Worm (Caenorhabditis elegans) whole organism, L3 larva: ENCODE results near the gene tra-1.

Experiments used
- R02D3.7 ChIP-seq: fragments of 150-350 bp; optimal IDR thresholded peaks from 2 replicates; lab custom pipeline; 2014; ENCODE audit warnings: missing biosample characterization, missing genetic modification characterization
- ZK546.5 ChIP-seq: sonication (generic microtip); optimal IDR thresholded peaks from 2 replicates; lab custom pipeline; 2017; ENCODE audit warnings: missing biosample characterization, missing genetic modification characterization
- aly-2 ChIP-seq: fragments of 150-350 bp; optimal IDR thresholded peaks from 2 replicates; lab custom pipeline; 2014; ENCODE audit warnings: missing biosample characterization, missing genetic modification characterization
- ama-1 ChIP-seq: fragments of 150-350 bp; optimal IDR thresholded peaks from 2 replicates; lab custom pipeline; 2018
- ceh-16 ChIP-seq: sonication (generic microtip); optimal IDR thresholded peaks from 2 replicates; lab custom pipeline; 2017; ENCODE audit warnings: missing biosample characterization, missing genetic modification characterization
- ceh-28 ChIP-seq: fragments of 150-350 bp; optimal IDR thresholded peaks from 2 replicates; lab custom pipeline; 2014; ENCODE audit warnings: missing biosample characterization, missing genetic modification reagents, missing genetic modification characterization
- ceh-82 ChIP-seq: fragments of 150-350 bp; optimal IDR thresholded peaks from 2 replicates; lab custom pipeline; 2014; ENCODE audit warnings: missing biosample characterization, missing genetic modification characterization
- ceh-9 ChIP-seq: sonication (generic microtip); optimal IDR thresholded peaks from 2 replicates; lab custom pipeline; 2018; ENCODE audit warnings: missing biosample characterization, missing genetic modification characterization
- daf-12 ChIP-seq: fragments of 150-350 bp; optimal IDR thresholded peaks from 2 replicates; lab custom pipeline; 2014; ENCODE audit warnings: missing biosample characterization, missing genetic modification reagents, missing genetic modification characterization
- egl-27 ChIP-seq: sonication (generic microtip); optimal IDR thresholded peaks from 4 replicates; lab custom pipeline; 2017; ENCODE audit warnings: missing biosample characterization, missing genetic modification reagents, missing genetic modification characterization
- egl-5 ChIP-seq: fragments of 150-350 bp; optimal IDR thresholded peaks from 2 replicates; lab custom pipeline; 2017; ENCODE audit warnings: missing biosample characterization, missing genetic modification reagents, missing genetic modification characterization, inconsistent platforms
- elt-1 ChIP-seq: fragments of 150-350 bp; optimal IDR thresholded peaks from 2 replicates; lab custom pipeline; 2014; ENCODE audit warnings: missing biosample characterization, missing genetic modification characterization
- elt-2 ChIP-seq: sonication (generic microtip); optimal IDR thresholded peaks from 2 replicates; lab custom pipeline; 2016; ENCODE audit warnings: missing genetic modification reagents, mild to moderate bottlenecking, missing genetic modification characterization, missing compliant biosample characterization
- elt-3 ChIP-seq, 3 experiments: fragments of 150-350 bp in 1 of 3; sonication (generic microtip) in 2 of 3; optimal IDR thresholded peaks; 2 replicates in 2 of 3; 4 replicates in 1 of 3; lab custom pipeline; 2014 to 2017; ENCODE audit warnings: missing biosample characterization in 3 of 3, missing genetic modification characterization in 3 of 3
- eor-1 ChIP-seq, 2 experiments: fragments of 150-350 bp; optimal IDR thresholded peaks; 2 replicates each; lab custom pipeline; 2014 to 2018; ENCODE audit warnings: missing biosample characterization in 2 of 2, missing genetic modification characterization in 2 of 2
- fkh-10 ChIP-seq: sonication (generic microtip); optimal IDR thresholded peaks from 2 replicates; lab custom pipeline; 2017; ENCODE audit warnings: missing biosample characterization, missing genetic modification reagents, missing genetic modification characterization
- fkh-2 ChIP-seq: fragments of 150-350 bp; optimal IDR thresholded peaks from 2 replicates; lab custom pipeline; 2014; ENCODE audit warnings: missing biosample characterization, missing genetic modification reagents, missing genetic modification characterization
- fos-1 ChIP-seq: fragments of 150-350 bp; optimal IDR thresholded peaks from 2 replicates; lab custom pipeline; 2014; ENCODE audit warnings: missing biosample characterization, missing genetic modification characterization
- hmg-11 ChIP-seq: sonication (generic microtip); optimal IDR thresholded peaks from 2 replicates; lab custom pipeline; 2016; ENCODE audit warnings: missing genetic modification characterization, missing compliant biosample characterization
- jun-1 ChIP-seq: fragments of 150-350 bp; optimal IDR thresholded peaks from 2 replicates; lab custom pipeline; 2014; ENCODE audit warnings: missing biosample characterization, missing genetic modification reagents, missing genetic modification characterization
- lin-15B ChIP-seq: fragments of 150-350 bp; optimal IDR thresholded peaks from 2 replicates; lab custom pipeline; 2014; ENCODE audit warnings: missing biosample characterization, missing genetic modification characterization
- lin-39 ChIP-seq: fragments of 150-350 bp; optimal IDR thresholded peaks from 2 replicates; lab custom pipeline; 2018; ENCODE audit warnings: missing biosample characterization, missing genetic modification reagents, missing genetic modification characterization
- lsy-12 ChIP-seq: sonication (generic microtip); optimal IDR thresholded peaks from 2 replicates; lab custom pipeline; 2016; ENCODE audit warnings: mild to moderate bottlenecking, missing genetic modification characterization, missing compliant biosample characterization
- mdl-1 ChIP-seq: fragments of 150-350 bp; optimal IDR thresholded peaks from 2 replicates; lab custom pipeline; 2014; ENCODE audit warnings: missing biosample characterization, missing genetic modification characterization
- mml-1 ChIP-seq: fragments of 150-350 bp; sonication (generic microtip); optimal IDR thresholded peaks from 3 replicates; lab custom pipeline; 2014; ENCODE audit warnings: missing biosample characterization, missing genetic modification characterization
- nfya-1 ChIP-seq: sonication (generic microtip); optimal IDR thresholded peaks from 2 replicates; lab custom pipeline; 2017; ENCODE audit warnings: missing genetic modification characterization, mild to moderate bottlenecking, missing compliant biosample characterization, antibody characterized with exemption, moderate library complexity; ENCODE audit not compliant: insufficient read depth
- nhr-11 ChIP-seq: fragments of 150-350 bp; optimal IDR thresholded peaks from 2 replicates; lab custom pipeline; 2014; ENCODE audit warnings: missing biosample characterization, missing genetic modification characterization
- nhr-12 ChIP-seq: fragments of 150-350 bp; optimal IDR thresholded peaks from 2 replicates; lab custom pipeline; 2014; ENCODE audit warnings: missing biosample characterization, missing genetic modification characterization
- nhr-23 ChIP-seq: fragments of 150-350 bp; optimal IDR thresholded peaks from 2 replicates; lab custom pipeline; 2014; ENCODE audit warnings: missing biosample characterization, missing genetic modification reagents, missing genetic modification characterization
- nhr-237 ChIP-seq: fragments of 150-350 bp; optimal IDR thresholded peaks from 2 replicates; lab custom pipeline; 2014; ENCODE audit warnings: missing biosample characterization, missing genetic modification characterization
- nhr-25 ChIP-seq: sonication (generic microtip); optimal IDR thresholded peaks from 2 replicates; lab custom pipeline; 2017; ENCODE audit warnings: missing biosample characterization, missing genetic modification characterization
- nhr-28 ChIP-seq: fragments of 150-350 bp; optimal IDR thresholded peaks from 2 replicates; lab custom pipeline; 2014; ENCODE audit warnings: missing biosample characterization, missing genetic modification characterization
- nhr-43 ChIP-seq: sonication (generic microtip); optimal IDR thresholded peaks from 2 replicates; lab custom pipeline; 2016; ENCODE audit warnings: mild to moderate bottlenecking, missing genetic modification characterization, missing compliant biosample characterization; ENCODE audit not compliant: poor library complexity, severe bottlenecking
- nhr-67 ChIP-seq: fragments of 150-350 bp; optimal IDR thresholded peaks from 2 replicates; lab custom pipeline; 2014; ENCODE audit warnings: missing biosample characterization, missing genetic modification characterization
- nhr-76 ChIP-seq: fragments of 150-350 bp; sonication (generic microtip); optimal IDR thresholded peaks from 5 replicates; lab custom pipeline; 2014; ENCODE audit warnings: missing biosample characterization, missing genetic modification characterization
- nhr-77 ChIP-seq: fragments of 150-350 bp; optimal IDR thresholded peaks from 2 replicates; lab custom pipeline; 2014; ENCODE audit warnings: missing biosample characterization, missing genetic modification characterization
- pha-4 ChIP-seq: fragments of 150-350 bp; optimal IDR thresholded peaks from 2 replicates; lab custom pipeline; 2014; ENCODE audit warnings: missing biosample characterization, missing genetic modification reagents, missing genetic modification characterization
- pqm-1 ChIP-seq: fragments of 150-350 bp; optimal IDR thresholded peaks from 2 replicates; lab custom pipeline; 2017; ENCODE audit warnings: missing biosample characterization, missing genetic modification characterization, inconsistent platforms
- sea-2 ChIP-seq: fragments of 150-350 bp; sonication (generic microtip); optimal IDR thresholded peaks from 4 replicates; lab custom pipeline; 2014; ENCODE audit warnings: missing biosample characterization, missing genetic modification reagents, missing genetic modification characterization
- skn-1 ChIP-seq: fragments of 150-350 bp; optimal IDR thresholded peaks from 2 replicates; lab custom pipeline; 2014; ENCODE audit warnings: missing biosample characterization, missing genetic modification characterization
- snpc-4 ChIP-seq: fragments of 150-350 bp; optimal IDR thresholded peaks from 2 replicates; lab custom pipeline; 2014; ENCODE audit warnings: missing biosample characterization, missing genetic modification characterization
- tbx-2 ChIP-seq: sonication (generic microtip); optimal IDR thresholded peaks from 2 replicates; lab custom pipeline; 2016; ENCODE audit warnings: mild to moderate bottlenecking, missing genetic modification characterization, missing compliant biosample characterization
- unc-39 ChIP-seq: sonication (generic microtip); optimal IDR thresholded peaks from 4 replicates; lab custom pipeline; 2017; ENCODE audit warnings: missing biosample characterization, missing genetic modification characterization
- unc-62 ChIP-seq: fragments of 150-350 bp; sonication (generic microtip); optimal IDR thresholded peaks from 4 replicates; lab custom pipeline; 2014; ENCODE audit warnings: missing biosample characterization, missing genetic modification reagents, missing genetic modification characterization
- zag-1 ChIP-seq: fragments of 150-350 bp; optimal IDR thresholded peaks from 2 replicates; lab custom pipeline; 2014; ENCODE audit warnings: missing biosample characterization, missing genetic modification characterization
- ztf-11 ChIP-seq: fragments of 150-350 bp; optimal IDR thresholded peaks from 2 replicates; lab custom pipeline; 2014; ENCODE audit warnings: missing biosample characterization, missing genetic modification characterization
- ztf-4 ChIP-seq: fragments of 150-350 bp; optimal IDR thresholded peaks from 2 replicates; lab custom pipeline; 2014; ENCODE audit warnings: missing biosample characterization, missing genetic modification characterization

Gene tra-1

DNA sequence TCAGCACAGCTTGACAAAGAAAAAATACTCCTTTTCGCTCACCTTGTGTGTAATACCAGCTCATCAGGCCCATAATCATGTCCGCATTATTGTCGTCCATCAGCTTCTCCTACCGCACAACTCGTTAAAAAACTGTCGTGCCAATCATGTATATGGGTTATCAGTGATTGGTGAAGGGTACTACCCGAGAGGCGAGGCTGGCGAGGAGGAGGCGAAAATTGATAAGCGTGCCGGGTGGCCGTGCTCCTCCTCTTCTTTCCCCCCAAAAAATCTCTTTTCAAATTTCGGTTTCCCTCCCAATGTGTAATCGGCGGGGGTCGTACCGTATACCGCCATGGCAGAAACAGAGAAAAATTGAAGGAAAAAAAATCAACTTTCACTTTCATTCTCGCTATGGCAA is 6.9 kb downstream of the tra-1 start:
- TF ChIP-seq jun-1 (tag; lab: Kevin White, UChicago) (no peak), pqm-1 (tag; lab: Kevin White, UChicago) (peak; percentile 38), ZK546.5 (no peak), nhr-12 (no peak), nfya-1 (tag; lab: Kevin White, UChicago) (peak; percentile 42), elt-2 (tag; lab: Kevin White, UChicago) (peak; percentile 72), nhr-25 (tag; lab: Kevin White, UChicago) (no peak), fos-1 (no peak), unc-62 (GFP tag; lab: Kevin White, UChicago) (no peak), tbx-2 (tag; lab: Kevin White, UChicago) (no peak), ztf-11 (no peak), ama-1 (lab: Kevin White, UChicago) (no peak), ceh-82 (tag; lab: Kevin White, UChicago) (no peak), nhr-67 (no peak)

DNA sequence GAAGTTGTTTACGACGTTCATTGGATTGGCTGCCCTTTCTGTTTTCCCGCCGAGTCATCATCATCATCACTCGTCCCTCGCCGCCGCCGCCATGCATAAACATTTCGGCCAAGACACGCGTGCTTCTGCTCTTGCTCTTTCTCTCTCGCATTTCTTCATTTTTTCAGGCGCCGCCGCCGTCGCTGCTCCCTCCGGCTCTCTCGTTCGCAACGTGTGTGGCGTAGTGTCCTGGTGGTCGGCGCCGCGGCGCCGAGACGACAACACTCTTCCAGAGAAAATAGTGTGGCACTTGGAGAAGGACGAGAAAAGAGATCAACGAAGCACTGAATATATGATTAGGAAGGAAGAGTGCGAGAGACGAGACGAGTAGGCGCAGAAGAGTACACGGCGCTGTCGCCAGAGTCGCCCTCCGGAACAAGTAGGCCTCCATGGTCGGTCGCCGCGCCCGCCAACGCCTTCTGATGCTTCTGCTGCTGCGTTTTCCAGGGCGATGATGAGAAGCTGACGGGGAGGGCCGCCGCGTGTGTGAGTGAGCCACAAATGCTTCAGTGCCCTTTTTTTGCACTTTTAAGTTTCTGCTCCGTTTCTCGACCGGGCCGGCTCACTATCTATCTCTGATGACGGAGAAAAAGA is 9.4 kb downstream of the tra-1 start:
- TF ChIP-seq eor-1 (tag; optimal IDR thresholded peaks at IDR 0.05; lab: Kevin White, UChicago) = no peak
- TF ChIP-seq ama-1 (lab: Kevin White, UChicago) = no peak
- no peak for TF ChIP-seq ZK546.5
- TF ChIP-seq R02D3.7 = no peak
- peak; percentile 52 for TF ChIP-seq lin-15B (tag; lab: Kevin White, UChicago)
- no peak for TF ChIP-seq elt-3 (tag; optimal IDR thresholded peaks at IDR 0.05; lab: Kevin White, UChicago)
- no peak for TF ChIP-seq pqm-1 (tag; lab: Kevin White, UChicago)
- TF ChIP-seq jun-1 (tag; lab: Kevin White, UChicago) = peak; percentile 21
- peak; percentile 39 for TF ChIP-seq skn-1 (tag; lab: Kevin White, UChicago)
- no peak for TF ChIP-seq ztf-4 (tag; lab: Kevin White, UChicago)
- TF ChIP-seq nhr-67 = no peak
- TF ChIP-seq nhr-237 (tag; lab: Kevin White, UChicago) = no peak
- no peak for TF ChIP-seq ztf-11
- no peak for TF ChIP-seq mdl-1
- TF ChIP-seq tbx-2 (tag; lab: Kevin White, UChicago) = peak; percentile 22
- TF ChIP-seq nfya-1 (tag; lab: Kevin White, UChicago) = peak; percentile 78
- TF ChIP-seq lin-39 (tag; lab: Kevin White, UChicago) = peak; percentile 83
- TF ChIP-seq elt-2 (tag; lab: Kevin White, UChicago) = peak; percentile 74
- TF ChIP-seq mml-1 = no peak
- TF ChIP-seq nhr-28 (tag; lab: Kevin White, UChicago) = no peak
- no peak for TF ChIP-seq nhr-25 (tag; lab: Kevin White, UChicago)
- no peak for TF ChIP-seq zag-1 (tag; lab: Kevin White, UChicago)
- TF ChIP-seq ceh-9 (tag; lab: Kevin White, UChicago) = no peak
- TF ChIP-seq nhr-11 = no peak
- TF ChIP-seq elt-1 (tag; lab: Kevin White, UChicago) = no peak
- TF ChIP-seq fkh-10 (GFP tag; lab: Kevin White, UChicago) = peak; percentile 73
- TF ChIP-seq unc-39 (tag; lab: Kevin White, UChicago) = no peak
- TF ChIP-seq snpc-4 = peak; percentile 10
- TF ChIP-seq lsy-12 = no peak
- TF ChIP-seq nhr-76 (tag; lab: Kevin White, UChicago) = no peak
- TF ChIP-seq egl-5 (tag; lab: Kevin White, UChicago) = no peak
- TF ChIP-seq daf-12 (tag; lab: Kevin White, UChicago) = no peak
- no peak for TF ChIP-seq fkh-2 (tag; lab: Kevin White, UChicago)
- TF ChIP-seq egl-27 = peak; percentile 15
- TF ChIP-seq hmg-11 (tag; lab: Kevin White, UChicago) = peak; percentile 54
- no peak for TF ChIP-seq ceh-28 (tag; lab: Kevin White, UChicago)
- no peak for TF ChIP-seq nhr-23
- no peak for TF ChIP-seq unc-62 (GFP tag; lab: Kevin White, UChicago)
- TF ChIP-seq nhr-77 (tag; lab: Kevin White, UChicago) = no peak
- TF ChIP-seq nhr-12 = no peak
- no peak for TF ChIP-seq aly-2 (tag; lab: Kevin White, UChicago)
- no peak for TF ChIP-seq fos-1
- no peak for TF ChIP-seq ceh-82 (tag; lab: Kevin White, UChicago)
- TF ChIP-seq ceh-16 = no peak
- no peak for TF ChIP-seq nhr-43
- no peak for TF ChIP-seq sea-2 (GFP tag; lab: Kevin White, UChicago)
- peak; percentile 15 for TF ChIP-seq pha-4
